Fruit fly (Drosophila melanogaster): Measurements from ENCODE around the gene Naa20A.

DNA sequence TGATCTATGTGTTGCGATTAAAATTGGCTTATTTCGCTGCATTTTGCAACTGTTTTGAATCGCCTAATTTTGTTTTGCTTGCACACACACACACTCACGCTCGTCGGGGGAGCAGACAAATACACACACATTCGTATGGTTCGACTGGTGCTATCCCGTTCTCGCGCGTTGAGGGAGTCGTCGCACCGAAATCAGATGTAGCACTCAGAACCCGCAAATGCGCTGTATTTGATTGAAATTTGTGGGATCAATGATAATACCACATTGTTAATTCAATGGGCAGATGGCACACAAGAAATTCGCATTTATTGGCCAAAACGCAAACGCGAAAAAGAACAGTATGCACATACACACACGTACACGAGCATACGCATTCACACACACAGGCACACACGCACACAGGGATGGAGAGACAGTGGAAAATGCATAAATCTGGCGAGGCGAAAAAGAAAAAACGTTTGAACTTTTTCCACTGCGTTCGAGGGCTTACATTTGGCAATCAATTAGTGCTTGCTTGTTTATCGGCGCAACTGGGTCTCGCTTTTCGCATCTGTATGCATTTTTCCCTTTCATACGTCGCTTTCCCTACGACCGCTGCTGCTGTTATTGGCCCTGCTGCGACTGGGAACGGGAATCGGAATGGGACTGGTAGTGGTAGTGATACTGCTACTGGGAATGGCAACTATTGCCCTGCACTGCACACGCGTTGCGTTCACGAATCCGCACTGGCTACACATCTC is 43.8 kb downstream of the Naa20A start:
- TF ChIP-seq CG8478 (optimal IDR thresholded peaks at IDR 0.05) (no peak), CTCF (optimal IDR thresholded peaks at IDR 0.05) (no peak)
